Worm (Caenorhabditis elegans) whole organism, mixed stage, embryonic: ENCODE measurements around the gene bckd-1A.

Experiments
- M03D4.4 ChIP-seq: sonication (generic microtip); optimal IDR thresholded peaks from 2 replicates; lab custom pipeline; 2017; ENCODE audit warnings: mild to moderate bottlenecking, missing genetic modification characterization, missing compliant biosample characterization
- blmp-1 ChIP-seq: fragments of 150-350 bp; optimal IDR thresholded peaks from 2 replicates; lab custom pipeline; 2014; ENCODE audit warnings: missing biosample characterization, missing genetic modification characterization
- ceh-39 ChIP-seq: fragments of 150-350 bp; optimal IDR thresholded peaks from 2 replicates; lab custom pipeline; 2014; ENCODE audit warnings: missing biosample characterization, missing genetic modification characterization
- ceh-43 ChIP-seq: fragments of 200-800 bp; sonication (Bioruptor generic); optimal IDR thresholded peaks from 2 replicates; lab custom pipeline; 2018; ENCODE audit warnings: mild to moderate bottlenecking, missing genetic modification characterization, moderate library complexity, missing compliant biosample characterization
- ceh-83 ChIP-seq: fragments of 200-800 bp; sonication (Bioruptor generic); optimal IDR thresholded peaks from 2 replicates; lab custom pipeline; 2018; ENCODE audit warnings: mild to moderate bottlenecking, missing genetic modification characterization, missing compliant biosample characterization
- ces-1 ChIP-seq: fragments of 150-350 bp; optimal IDR thresholded peaks from 2 replicates; lab custom pipeline; 2014; ENCODE audit warnings: missing biosample characterization, missing genetic modification reagents, missing genetic modification characterization
- cnd-1 ChIP-seq: fragments of 200-800 bp; sonication (Bioruptor generic); optimal IDR thresholded peaks from 2 replicates; lab custom pipeline; 2018; ENCODE audit warnings: mild to moderate bottlenecking, missing genetic modification characterization, missing compliant biosample characterization
- drap-1 ChIP-seq: fragments of 200-800 bp; sonication (Bioruptor generic); optimal IDR thresholded peaks from 3 replicates; lab custom pipeline; 2018; ENCODE audit warnings: mild to moderate bottlenecking, missing genetic modification characterization, missing compliant biosample characterization
- elt-1 ChIP-seq: sonication (generic microtip); optimal IDR thresholded peaks from 2 replicates; lab custom pipeline; 2017; ENCODE audit warnings: missing genetic modification characterization, mild to moderate bottlenecking, missing compliant biosample characterization, antibody characterized with exemption, moderate library complexity, borderline replicate concordance; ENCODE audit not compliant: insufficient read depth
- elt-3 ChIP-seq: fragments of 150-350 bp; optimal IDR thresholded peaks from 2 replicates; lab custom pipeline; 2014; ENCODE audit warnings: missing biosample characterization, missing genetic modification characterization
- flh-1 ChIP-seq: fragments of 200-800 bp; sonication (Bioruptor generic); optimal IDR thresholded peaks from 2 replicates; lab custom pipeline; 2018; ENCODE audit warnings: mild to moderate bottlenecking, missing genetic modification characterization, moderate library complexity, missing compliant biosample characterization
- ham-2 ChIP-seq: fragments of 200-800 bp; sonication (Bioruptor generic); optimal IDR thresholded peaks from 2 replicates; lab custom pipeline; 2018; ENCODE audit warnings: mild to moderate bottlenecking, missing genetic modification characterization, missing compliant biosample characterization
- hlh-1 ChIP-seq: fragments of 150-350 bp; optimal IDR thresholded peaks from 2 replicates; lab custom pipeline; 2014; ENCODE audit warnings: missing biosample characterization, missing genetic modification reagents, missing genetic modification characterization
- lin-13 ChIP-seq: fragments of 150-350 bp; optimal IDR thresholded peaks from 2 replicates; lab custom pipeline; 2014; ENCODE audit warnings: missing biosample characterization, missing genetic modification characterization
- lin-32 ChIP-seq: fragments of 200-800 bp; sonication (Bioruptor generic); optimal IDR thresholded peaks from 2 replicates; lab custom pipeline; 2018; ENCODE audit warnings: mild to moderate bottlenecking, missing genetic modification characterization, missing compliant biosample characterization
- lsy-2 ChIP-seq: fragments of 150-350 bp; optimal IDR thresholded peaks from 2 replicates; lab custom pipeline; 2014; ENCODE audit warnings: missing biosample characterization, missing genetic modification characterization
- mab-5 ChIP-seq: fragments of 150-350 bp; optimal IDR thresholded peaks from 2 replicates; lab custom pipeline; 2014; ENCODE audit warnings: missing biosample characterization, missing genetic modification characterization
- mep-1 ChIP-seq: fragments of 150-350 bp; optimal IDR thresholded peaks from 2 replicates; lab custom pipeline; 2017; ENCODE audit warnings: missing biosample characterization, missing genetic modification reagents, missing genetic modification characterization, inconsistent platforms
- mls-2 ChIP-seq: sonication (generic microtip); optimal IDR thresholded peaks from 2 replicates; lab custom pipeline; 2016; ENCODE audit warnings: mild to moderate bottlenecking, missing genetic modification characterization, moderate library complexity, missing compliant biosample characterization
- nhr-12 ChIP-seq: fragments of 150-350 bp; optimal IDR thresholded peaks from 2 replicates; lab custom pipeline; 2014; ENCODE audit warnings: missing biosample characterization, missing genetic modification characterization
- nhr-2 ChIP-seq: fragments of 150-350 bp; optimal IDR thresholded peaks from 2 replicates; lab custom pipeline; 2014; ENCODE audit warnings: missing biosample characterization, missing genetic modification characterization
- nhr-237 ChIP-seq: fragments of 150-350 bp; optimal IDR thresholded peaks from 2 replicates; lab custom pipeline; 2014; ENCODE audit warnings: missing biosample characterization, missing genetic modification characterization
- nhr-28 ChIP-seq: fragments of 150-350 bp; optimal IDR thresholded peaks from 2 replicates; lab custom pipeline; 2014; ENCODE audit warnings: missing biosample characterization, missing genetic modification characterization
- nhr-76 ChIP-seq: sonication (generic microtip); optimal IDR thresholded peaks from 2 replicates; lab custom pipeline; 2017; ENCODE audit warnings: missing biosample characterization, missing genetic modification characterization
- pha-4 ChIP-seq: fragments of 150-350 bp; optimal IDR thresholded peaks from 2 replicates; lab custom pipeline; 2018; ENCODE audit warnings: missing biosample characterization, missing genetic modification reagents, missing genetic modification characterization
- sem-2 ChIP-seq: fragments of 200-800 bp; sonication (Bioruptor generic); optimal IDR thresholded peaks from 2 replicates; lab custom pipeline; 2018; ENCODE audit warnings: mild to moderate bottlenecking, missing genetic modification characterization, missing compliant biosample characterization
- snpc-4 ChIP-seq: fragments of 150-350 bp; optimal IDR thresholded peaks from 2 replicates; lab custom pipeline; 2014; ENCODE audit warnings: missing biosample characterization, missing genetic modification characterization
- sptf-1 ChIP-seq: sonication (generic microtip); optimal IDR thresholded peaks from 2 replicates; lab custom pipeline; 2017; ENCODE audit warnings: mild to moderate bottlenecking, missing genetic modification characterization, moderate library complexity, missing compliant biosample characterization
- tbx-8 ChIP-seq: fragments of 200-800 bp; sonication (Bioruptor generic); optimal IDR thresholded peaks from 2 replicates; lab custom pipeline; 2018; ENCODE audit warnings: mild to moderate bottlenecking, missing genetic modification characterization, moderate library complexity, missing compliant biosample characterization
- unc-120 ChIP-seq: sonication (generic microtip); optimal IDR thresholded peaks from 2 replicates; lab custom pipeline; 2017; ENCODE audit warnings: missing genetic modification characterization, missing compliant biosample characterization; ENCODE audit not compliant: poor library complexity, severe bottlenecking
- unc-39 ChIP-seq: fragments of 150-350 bp; optimal IDR thresholded peaks from 2 replicates; lab custom pipeline; 2014; ENCODE audit warnings: missing biosample characterization, missing genetic modification characterization
- unc-62 ChIP-seq: fragments of 150-350 bp; optimal IDR thresholded peaks from 2 replicates; lab custom pipeline; 2014; ENCODE audit warnings: missing biosample characterization, missing genetic modification reagents, missing genetic modification characterization
- zip-8 ChIP-seq: fragments of 150-350 bp; optimal IDR thresholded peaks from 2 replicates; lab custom pipeline; 2014; ENCODE audit warnings: missing biosample characterization, missing genetic modification characterization
- ztf-11 ChIP-seq: fragments of 150-350 bp; optimal IDR thresholded peaks from 2 replicates; lab custom pipeline; 2014; ENCODE audit warnings: missing biosample characterization, missing genetic modification characterization

Gene bckd-1A

ce11 chrIII:12945072-12945471 lies 27.2 kb downstream of the bckd-1A start:
- TF ChIP-seq nhr-12 (no peak), ceh-43 (GFP tag; lab: Kevin White, UChicago) (no peak), pha-4 (tag; lab: Kevin White, UChicago) (no peak), hlh-1 (tag; lab: Kevin White, UChicago) (no peak), nhr-28 (no peak)
- TF ChIP-seq, all 35 proteins: peak for 0

ce11 chrIII:12944064-12944463 lies 28.2 kb downstream of the bckd-1A start:
- TF ChIP-seq mab-5 (tag; lab: Kevin White, UChicago) = no peak
- TF ChIP-seq zip-8 (tag; lab: Kevin White, UChicago) = no peak
- no peak for TF ChIP-seq elt-3 (tag; lab: Kevin White, UChicago)

DNA sequence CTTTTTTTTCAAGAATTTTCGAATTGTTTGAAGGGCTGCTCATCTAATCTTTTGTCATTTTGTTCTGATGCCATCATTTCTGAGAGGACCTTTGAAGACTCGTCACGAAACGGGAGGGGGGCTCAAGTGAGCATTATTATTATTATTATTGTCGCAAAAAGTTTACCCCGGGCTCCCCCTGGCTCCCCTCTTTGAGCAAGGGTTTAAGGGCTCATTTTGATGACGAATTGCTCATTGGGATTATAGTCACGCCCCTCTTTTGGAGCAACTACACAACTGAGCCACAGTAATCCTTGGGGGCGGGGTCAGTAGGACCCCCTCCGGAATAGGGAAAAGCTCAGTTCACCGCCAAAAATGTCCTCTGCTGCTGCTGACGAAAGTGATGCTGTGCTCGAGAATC lies 30.0 kb downstream of the bckd-1A start, which contains the start of gene unc-25:
unc-25 (plus strand) TSS at position 345 of the 400 bp plus-strand sequence.
- TF ChIP-seq lin-32 = no peak
- TF ChIP-seq ceh-39 = no peak
- TF ChIP-seq flh-1 = no peak
- no peak for TF ChIP-seq lsy-2 (tag; lab: Kevin White, UChicago)
- no peak for TF ChIP-seq unc-120
- TF ChIP-seq elt-3 (tag; lab: Kevin White, UChicago) = no peak
- no peak for TF ChIP-seq M03D4.4 (tag; lab: Kevin White, UChicago)
- no peak for TF ChIP-seq ceh-43 (GFP tag; lab: Kevin White, UChicago)
- TF ChIP-seq pha-4 (tag; lab: Kevin White, UChicago) = no peak
- no peak for TF ChIP-seq nhr-2 (tag; lab: Kevin White, UChicago)
- TF ChIP-seq drap-1 (GFP tag; lab: Kevin White, UChicago) = no peak
- TF ChIP-seq sptf-1 (tag; lab: Kevin White, UChicago) = no peak

- no peak for TF ChIP-seq nhr-12
- TF ChIP-seq ceh-83 (GFP tag; lab: Kevin White, UChicago) = no peak
- no peak for TF ChIP-seq mls-2 (tag; lab: Kevin White, UChicago)
- TF ChIP-seq drap-1 (GFP tag; lab: Kevin White, UChicago) = no peak
- TF ChIP-seq mab-5 (tag; lab: Kevin White, UChicago) = no peak
- TF ChIP-seq hlh-1 (tag; lab: Kevin White, UChicago) = no peak
- no peak for TF ChIP-seq flh-1
- TF ChIP-seq pha-4 (tag; lab: Kevin White, UChicago) = no peak
- no peak for TF ChIP-seq unc-62 (GFP tag; lab: Kevin White, UChicago)
- TF ChIP-seq ceh-39 = no peak
- TF ChIP-seq lsy-2 (tag; lab: Kevin White, UChicago) = no peak
- TF ChIP-seq ceh-43 (GFP tag; lab: Kevin White, UChicago) = no peak
- no peak for TF ChIP-seq lin-32
- TF ChIP-seq mep-1 = no peak
- TF ChIP-seq nhr-237 (tag; lab: Kevin White, UChicago) = no peak
- TF ChIP-seq, all 35 proteins: peak for 0
These were observed 37.9 kb downstream of the bckd-1A start, which contains the start of gene epg-3 for ce11 chrIII:12934417-12934816. Gene epg-3 (plus strand): TSS chrIII:12934717.

DNA sequence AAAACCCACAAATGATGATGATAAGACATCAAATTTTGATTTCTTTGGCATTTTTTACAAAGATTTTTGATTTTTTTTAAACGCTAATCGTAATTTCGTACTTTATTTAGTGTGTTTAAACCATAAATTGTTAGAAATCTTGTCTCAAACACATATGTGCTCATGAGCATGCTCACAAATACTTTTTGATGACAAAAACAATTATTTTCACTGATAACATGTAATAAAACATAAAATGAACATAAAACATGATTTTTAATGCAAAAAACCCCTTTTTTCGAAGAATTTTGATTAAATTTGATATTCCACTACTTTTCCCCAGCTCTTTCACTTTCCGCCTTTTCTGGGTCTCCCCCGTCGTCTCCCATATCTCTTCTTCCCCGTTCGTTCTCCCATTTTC lies 39.5 kb downstream of the bckd-1A start:
- TF ChIP-seq unc-39 (tag; lab: Kevin White, UChicago) = no peak
- no peak for TF ChIP-seq ces-1 (GFP tag; lab: Kevin White, UChicago)
- TF ChIP-seq blmp-1 (tag; lab: Kevin White, UChicago) = no peak
- no peak for TF ChIP-seq tbx-8
- TF ChIP-seq nhr-76 (tag; lab: Kevin White, UChicago) = no peak
- TF ChIP-seq cnd-1 (tag; lab: Kevin White, UChicago) = no peak
- TF ChIP-seq nhr-12 = no peak
- TF ChIP-seq elt-1 (tag; lab: Kevin White, UChicago) = no peak

DNA sequence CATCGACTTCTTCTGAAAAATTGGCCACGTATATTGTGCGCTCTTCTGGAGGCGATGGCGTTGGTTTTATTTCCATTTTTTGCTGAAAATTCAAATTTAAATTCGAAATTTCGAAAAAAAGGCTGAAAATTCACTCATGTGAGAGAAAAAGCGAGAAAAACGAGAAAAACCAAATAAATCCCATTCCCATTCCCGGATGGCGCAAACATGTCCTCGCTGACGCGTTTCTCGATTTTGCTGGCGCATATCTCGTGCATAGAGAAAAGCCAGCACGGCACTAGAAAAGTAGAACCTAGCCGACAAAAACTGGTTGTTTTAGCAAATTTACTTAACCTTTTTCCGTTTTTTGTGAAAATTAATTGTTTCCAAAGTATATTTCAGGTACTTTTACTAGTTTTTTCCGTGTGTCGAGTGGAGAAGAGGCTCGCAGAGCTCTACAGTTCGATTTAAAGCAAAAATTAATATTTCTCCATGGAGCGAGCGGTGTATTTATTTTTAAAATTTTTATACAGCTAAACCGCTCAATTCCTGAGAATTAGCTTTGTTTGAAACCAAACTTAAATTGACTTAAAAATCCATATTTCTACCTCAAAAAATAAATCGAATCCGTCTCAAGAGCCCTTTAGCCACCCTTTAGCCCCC lies 40.4 kb downstream of the bckd-1A start, which contains the start of gene rbm-7:
rbm-7 (minus strand) TSS at position 82 of the 642 bp plus-strand sequence.
- TF ChIP-seq nhr-237 (tag; lab: Kevin White, UChicago) = peak; percentile 19
- TF ChIP-seq snpc-4 (tag; lab: Kevin White, UChicago) = no peak
- peak; percentile 79 for TF ChIP-seq lin-13 (tag; lab: Kevin White, UChicago)
- peak; percentile 77 for TF ChIP-seq unc-120
- TF ChIP-seq lsy-2 (tag; lab: Kevin White, UChicago) = peak; percentile 53
- TF ChIP-seq mep-1 = peak; percentile 79
- TF ChIP-seq unc-39 (tag; lab: Kevin White, UChicago) = no peak
- no peak for TF ChIP-seq unc-62 (GFP tag; lab: Kevin White, UChicago)
- TF ChIP-seq ham-2 = no peak
- peak; percentile 42 for TF ChIP-seq pha-4 (tag; lab: Kevin White, UChicago)
- no peak for TF ChIP-seq ztf-11 (tag; lab: Kevin White, UChicago)
- TF ChIP-seq sptf-1 (tag; lab: Kevin White, UChicago) = peak; percentile 15
- no peak for TF ChIP-seq sem-2 (GFP tag; lab: Kevin White, UChicago)
- TF ChIP-seq, all 35 proteins: peak for 7
